Worm (Caenorhabditis elegans): Measurements from ENCODE around the gene F44E2.3.

F44E2.3 gene

ce11 chrIII:8845114-8845513 is 16.0 kb upstream of the F44E2.3 start, which contains the start of gene F44E2.6:
Gene F44E2.6, minus strand, starts transcription at chrIII:8845214.
- no peak for TF ChIP-seq F52B5.7 (tag; optimal IDR thresholded peaks at IDR 0.05)
- no peak for TF ChIP-seq lin-54 (GFP tag; optimal IDR thresholded peaks at IDR 0.05)
- TF ChIP-seq dox-1 (GFP tag; IDR thresholded peaks at IDR 0.05): no peak
- TF ChIP-seq mxl-1 (tag; optimal IDR thresholded peaks at IDR 0.05): no peak
- TF ChIP-seq akir-1 (GFP tag; optimal IDR thresholded peaks at IDR 0.05): no peak
- TF ChIP-seq madf-8 (GFP tag; conservative IDR thresholded peaks at IDR 0.05): no peak
- no peak for TF ChIP-seq gei-17 (GFP tag; optimal IDR thresholded peaks at IDR 0.05)
- TF ChIP-seq nhr-90 (tag; optimal IDR thresholded peaks at IDR 0.05): no peak
- TF ChIP-seq K12H6.12 (tag; optimal IDR thresholded peaks at IDR 0.05): no peak
- no peak for TF ChIP-seq lsy-27 (tag; optimal IDR thresholded peaks at IDR 0.05; ENCODE audit: borderline replicate concordance, insufficient read depth)
- TF ChIP-seq ceh-58 (GFP tag; IDR thresholded peaks at IDR 0.05): no peak
- no peak for TF ChIP-seq T07F8.4 (tag; optimal IDR thresholded peaks at IDR 0.05)
- TF ChIP-seq C06A6.2 (GFP tag; conservative IDR thresholded peaks at IDR 0.05): no peak
- no peak for TF ChIP-seq ceh-100 (GFP tag; IDR thresholded peaks at IDR 0.05)
- TF ChIP-seq ama-1 (optimal IDR thresholded peaks at IDR 0.05): no peak
- no peak for TF ChIP-seq ama-1 (GFP tag; optimal IDR thresholded peaks at IDR 0.05)
- no peak for TF ChIP-seq zfh-2 (GFP tag; conservative IDR thresholded peaks at IDR 0.05)
- no peak for TF ChIP-seq aptf-3 (GFP tag; IDR thresholded peaks at IDR 0.05)
- no peak for TF ChIP-seq snpc-1.1 (tag; optimal IDR thresholded peaks at IDR 0.05; ENCODE audit: insufficient read depth)
- no peak for TF ChIP-seq chd-7 (tag; optimal IDR thresholded peaks at IDR 0.05)
- TF ChIP-seq cebp-2 (GFP tag; IDR thresholded peaks at IDR 0.05): no peak

ce11 chrIII:8844137-8844536 is 15.0 kb upstream of the F44E2.3 start:
- TF ChIP-seq mel-28 (tag; optimal IDR thresholded peaks at IDR 0.05; ENCODE audit: borderline replicate concordance): no peak
- TF ChIP-seq ama-1 (optimal IDR thresholded peaks at IDR 0.05): no peak
- TF ChIP-seq ama-1 (GFP tag; optimal IDR thresholded peaks at IDR 0.05): no peak
- TF ChIP-seq T26A5.8 (tag; optimal IDR thresholded peaks at IDR 0.05): no peak
- no peak for TF ChIP-seq fkh-3 (tag; optimal IDR thresholded peaks at IDR 0.05)
- no peak for TF ChIP-seq F33H1.4 (GFP tag; IDR thresholded peaks at IDR 0.05)
- no peak for TF ChIP-seq lsl-1 (GFP tag; optimal IDR thresholded peaks at IDR 0.05)
- TF ChIP-seq madf-3 (GFP tag; IDR thresholded peaks at IDR 0.05): no peak

- TF ChIP-seq pha-4 (tag; optimal IDR thresholded peaks at IDR 0.05) (no peak), ceh-27 (GFP tag; optimal IDR thresholded peaks at IDR 0.05) (no peak), nhr-80 (tag; optimal IDR thresholded peaks at IDR 0.05) (no peak)
Observed at ce11 chrIII:8839813-8840212, 10.7 kb upstream of the F44E2.3 start.

- TF ChIP-seq ztf-18 (tag; optimal IDR thresholded peaks at IDR 0.05): no peak
- no peak for TF ChIP-seq cebp-2 (GFP tag; IDR thresholded peaks at IDR 0.05)
- no peak for TF ChIP-seq aptf-2 (GFP tag; conservative IDR thresholded peaks at IDR 0.05)
Observed at ce11 chrIII:8838075-8838474, 9.0 kb upstream of the F44E2.3 start, which contains the start of gene F44E2.4. Gene F44E2.4, minus strand, starts transcription at chrIII:8838424.

ce11 chrIII:8831059-8831750 is 2.1 kb upstream of the F44E2.3 start, which contains the start of gene F44E2.10:
Gene F44E2.10, minus strand, starts transcription at chrIII:8831109.
- TF ChIP-seq hmg-1.2 (GFP tag; IDR thresholded peaks at IDR 0.05) (no peak), snpc-1.3 (tag; optimal IDR thresholded peaks at IDR 0.05; ENCODE audit: insufficient read depth) (no peak), ccch-3 (GFP tag; optimal IDR thresholded peaks at IDR 0.05) (no peak), mcd-1 (GFP tag; IDR thresholded peaks at IDR 0.05) (no peak), ceh-79 (tag; optimal IDR thresholded peaks at IDR 0.05) (no peak), hsf-1 (GFP tag; IDR thresholded peaks at IDR 0.05) (no peak), bed-2 (GFP tag; IDR thresholded peaks at IDR 0.05) (no peak), lin-26 (GFP tag; IDR thresholded peaks at IDR 0.05) (no peak), ceh-91 (GFP tag; IDR thresholded peaks at IDR 0.05) (no peak), dpff-1 (tag; optimal IDR thresholded peaks at IDR 0.05) (no peak), akir-1 (GFP tag; optimal IDR thresholded peaks at IDR 0.05) (no peak), lsl-1 (GFP tag; optimal IDR thresholded peaks at IDR 0.05) (peak; percentile 88), T26A5.8 (tag; optimal IDR thresholded peaks at IDR 0.05) (no peak), egrh-3 (GFP tag; IDR thresholded peaks at IDR 0.05) (no peak)
